Fruit fly (Drosophila melanogaster): Measurements from ENCODE around the gene side-VII.
A peak's percentile ranks its signal among the peaks of the same experiment; 100 is the strongest.

side-VII gene

dm6 chr3R:9777941-9778360, 38.2 kb upstream of the side-VII start, which contains the start of gene RpS29 (continued):
- TF ChIP-seq CG16815 (GFP tag; optimal IDR thresholded peaks at IDR 0.05), result peak; percentile 2
- peak; percentile 46; the same call in 1 of the 2 replicates for TF ChIP-seq CG4404 (GFP tag; IDR thresholded peaks at IDR 0.05)
- peak; percentile 66 for TF ChIP-seq CG7839 (tag; optimal IDR thresholded peaks at IDR 0.05)
- peak; percentile 92 for TF ChIP-seq CG34376 (GFP tag; optimal IDR thresholded peaks at IDR 0.05)
- TF ChIP-seq eve (GFP tag; optimal IDR thresholded peaks at IDR 0.05), result no peak
- TF ChIP-seq ssp (GFP tag; IDR thresholded peaks at IDR 0.05), result peak; percentile 49
- TF ChIP-seq ranshi (GFP tag; IDR thresholded peaks at IDR 0.05), result peak; percentile 68
- TF ChIP-seq CG10654 (GFP tag; optimal IDR thresholded peaks at IDR 0.05), result peak; percentile 82
- peak; percentile 73 for TF ChIP-seq HLH3B (GFP tag; IDR thresholded peaks at IDR 0.05)
- TF ChIP-seq lab (GFP tag; optimal IDR thresholded peaks at IDR 0.05), result peak; percentile 93
- peak; percentile 60; the same call in 1 of the 2 replicates for TF ChIP-seq ara (GFP tag; IDR thresholded peaks at IDR 0.05)
- TF ChIP-seq CG13424 (tag; optimal IDR thresholded peaks at IDR 0.05), result peak; percentile 62
- peak; percentile 70 for TF ChIP-seq nerfin-2 (GFP tag; IDR thresholded peaks at IDR 0.05; ENCODE audit: partially characterized antibody)
- peak; percentile 87 for TF ChIP-seq CrebB (tag; optimal IDR thresholded peaks at IDR 0.05)
- TF ChIP-seq BEAF-32 (GFP tag; optimal IDR thresholded peaks at IDR 0.05), result peak; percentile 98
- peak; percentile 92 for TF ChIP-seq caup (GFP tag; optimal IDR thresholded peaks at IDR 0.05; ENCODE audit: severe bottlenecking)
- peak; percentile 97 for TF ChIP-seq unc-4 (GFP tag; IDR thresholded peaks at IDR 0.05; ENCODE audit: partially characterized antibody)
- TF ChIP-seq CG7987 (GFP tag; optimal IDR thresholded peaks at IDR 0.05), result peak; percentile 90
- no peak for TF ChIP-seq crol (GFP tag; IDR thresholded peaks at IDR 0.05)
- peak; percentile 79 for TF ChIP-seq MTF-1 (GFP tag; optimal IDR thresholded peaks at IDR 0.05; ENCODE audit: borderline replicate concordance)
- TF ChIP-seq scrt (GFP tag; optimal IDR thresholded peaks at IDR 0.05), result peak; percentile 73
- TF ChIP-seq CG7963 (GFP tag; IDR thresholded peaks at IDR 0.05; ENCODE audit: partially characterized antibody), result peak; percentile 79
- peak; percentile 86 for TF ChIP-seq tna (GFP tag; IDR thresholded peaks at IDR 0.05; ENCODE audit: partially characterized antibody)
- peak; percentile 93 for TF ChIP-seq sob (GFP tag; IDR thresholded peaks at IDR 0.05)
- peak; percentile 60; the same call in 1 of the 2 replicates for TF ChIP-seq Poxn (GFP tag; IDR thresholded peaks at IDR 0.05)
- TF ChIP-seq jigr1 (GFP tag; IDR thresholded peaks at IDR 0.05), result no peak
- TF ChIP-seq sens (GFP tag), result peak; percentile 95
- peak; percentile 90 for TF ChIP-seq CG13296 (GFP tag; optimal IDR thresholded peaks at IDR 0.05)
- TF ChIP-seq CG15601 (tag; optimal IDR thresholded peaks at IDR 0.05), result peak; percentile 81
- TF ChIP-seq CG9727 (GFP tag; optimal IDR thresholded peaks at IDR 0.05), result peak; percentile 70
- TF ChIP-seq ci (GFP tag; IDR thresholded peaks at IDR 0.05), result peak; percentile 93
- no peak for TF ChIP-seq br (optimal IDR thresholded peaks at IDR 0.05)
- TF ChIP-seq dimm (GFP tag; IDR thresholded peaks at IDR 0.05), result no peak
- no peak for TF ChIP-seq fd102C (GFP tag; optimal IDR thresholded peaks at IDR 0.05)
- peak; percentile 66 for TF ChIP-seq CG12299 (tag; optimal IDR thresholded peaks at IDR 0.05)
- peak; percentile 84 for TF ChIP-seq Mes4 (GFP tag; optimal IDR thresholded peaks at IDR 0.05)
- TF ChIP-seq Hmr (GFP tag; optimal IDR thresholded peaks at IDR 0.05), result peak; percentile 94
- peak; percentile 68 for TF ChIP-seq wek (GFP tag; optimal IDR thresholded peaks at IDR 0.05)
- TF ChIP-seq CG6254 (GFP tag; optimal IDR thresholded peaks at IDR 0.05), result no peak
- TF ChIP-seq CG30020 (tag; optimal IDR thresholded peaks at IDR 0.05), result peak; percentile 44
- peak; percentile 74 for TF ChIP-seq sisA (GFP tag; IDR thresholded peaks at IDR 0.05)
- peak; percentile 28; the same call in 1 of the 2 replicates for TF ChIP-seq CG6689 (GFP tag; IDR thresholded peaks at IDR 0.05)
- TF ChIP-seq stc (GFP tag; IDR thresholded peaks at IDR 0.05), result peak; percentile 71
- TF ChIP-seq aop (GFP tag; IDR thresholded peaks at IDR 0.05), result peak; percentile 97
- TF ChIP-seq Nf-YA (GFP tag; IDR thresholded peaks at IDR 0.05), result peak; percentile 59
- TF ChIP-seq rib (GFP tag; IDR thresholded peaks at IDR 0.05), result peak; percentile 52; the same call in 1 of the 2 replicates
- peak; percentile 50 for TF ChIP-seq Hr3 (GFP tag; optimal IDR thresholded peaks at IDR 0.05)
- TF ChIP-seq chn (GFP tag; optimal IDR thresholded peaks at IDR 0.05), result peak; percentile 82
- peak; percentile 53 for TF ChIP-seq Sry-β (GFP tag; optimal IDR thresholded peaks at IDR 0.05)
- peak; percentile 61 for TF ChIP-seq gem (tag; optimal IDR thresholded peaks at IDR 0.05)

Data from whole organism, embryonic.